Worm (Caenorhabditis elegans) whole organism, mixed stage, embryonic: ENCODE data around the gene C06B3.7.

Experiments
- ces-1 ChIP-seq: fragments of 150-350 bp; optimal IDR thresholded peaks from 2 replicates; lab custom pipeline; 2014; ENCODE audit warnings: missing biosample characterization, missing genetic modification reagents, missing genetic modification characterization
- elt-3 ChIP-seq: fragments of 150-350 bp; optimal IDR thresholded peaks from 2 replicates; lab custom pipeline; 2014; ENCODE audit warnings: missing biosample characterization, missing genetic modification characterization
- flh-1 ChIP-seq: fragments of 200-800 bp; sonication (Bioruptor generic); optimal IDR thresholded peaks from 2 replicates; lab custom pipeline; 2018; ENCODE audit warnings: mild to moderate bottlenecking, missing genetic modification characterization, moderate library complexity, missing compliant biosample characterization
- lin-13 ChIP-seq: fragments of 150-350 bp; optimal IDR thresholded peaks from 2 replicates; lab custom pipeline; 2014; ENCODE audit warnings: missing biosample characterization, missing genetic modification characterization
- mab-5 ChIP-seq: fragments of 150-350 bp; optimal IDR thresholded peaks from 2 replicates; lab custom pipeline; 2014; ENCODE audit warnings: missing biosample characterization, missing genetic modification characterization
- mep-1 ChIP-seq: fragments of 150-350 bp; optimal IDR thresholded peaks from 2 replicates; lab custom pipeline; 2017; ENCODE audit warnings: missing biosample characterization, missing genetic modification reagents, missing genetic modification characterization, inconsistent platforms
- nhr-12 ChIP-seq: fragments of 150-350 bp; optimal IDR thresholded peaks from 2 replicates; lab custom pipeline; 2014; ENCODE audit warnings: missing biosample characterization, missing genetic modification characterization
- unc-62 ChIP-seq: fragments of 150-350 bp; optimal IDR thresholded peaks from 2 replicates; lab custom pipeline; 2014; ENCODE audit warnings: missing biosample characterization, missing genetic modification reagents, missing genetic modification characterization
- ztf-11 ChIP-seq: fragments of 150-350 bp; optimal IDR thresholded peaks from 2 replicates; lab custom pipeline; 2014; ENCODE audit warnings: missing biosample characterization, missing genetic modification characterization

- TF ChIP-seq flh-1 (GFP tag; lab: Kevin White, UChicago) (no peak), mep-1 (tag; lab: Kevin White, UChicago) (no peak), elt-3 (tag; lab: Kevin White, UChicago) (no peak), ces-1 (GFP tag; lab: Kevin White, UChicago) (no peak), mab-5 (tag; lab: Kevin White, UChicago) (no peak), ztf-11 (no peak), nhr-12 (tag; lab: Kevin White, UChicago) (no peak), lin-13 (tag; lab: Kevin White, UChicago) (no peak), unc-62 (GFP tag; lab: Kevin White, UChicago) (no peak)
These were observed 32.6 kb downstream of the C06B3.7 start, which contains the start of gene dpr-1 for ce11 chrV:13942082-13942481.
